Fruit fly (Drosophila melanogaster) ovary, adult (tissue): ENCODE measurements around the gene CG12069.

ENCODE experiments used
- CG17801 ChIP-seq: fragments of 200-800 bp; optimal IDR thresholded peaks from 2 replicates; lab custom pipeline; 2019; ENCODE audit warnings: missing biosample characterization, mild to moderate bottlenecking, missing genetic modification characterization, moderate library complexity; ENCODE audit not compliant: partially characterized antibody

The CG12069 gene

DNA sequence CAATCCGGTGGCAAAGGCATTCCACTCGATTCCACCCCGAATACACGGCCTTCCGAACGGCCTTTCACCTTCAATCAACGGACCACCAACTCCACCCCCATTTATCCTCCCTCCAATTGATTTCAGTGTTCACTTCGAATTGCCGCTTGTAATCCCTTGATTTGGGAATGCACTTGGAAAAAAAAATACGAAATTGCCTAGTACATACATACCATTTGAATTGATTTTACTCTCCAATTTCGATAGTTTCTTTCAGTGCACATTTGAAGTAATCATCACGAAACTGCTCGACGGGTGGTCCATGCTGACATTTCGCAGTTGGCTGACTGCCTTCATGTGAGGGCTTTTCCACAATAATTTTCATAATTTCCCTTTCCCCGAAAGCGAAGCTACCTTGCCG lies 3.9 kb upstream of the CG12069 start:
- no peak for TF ChIP-seq CG17801

DNA sequence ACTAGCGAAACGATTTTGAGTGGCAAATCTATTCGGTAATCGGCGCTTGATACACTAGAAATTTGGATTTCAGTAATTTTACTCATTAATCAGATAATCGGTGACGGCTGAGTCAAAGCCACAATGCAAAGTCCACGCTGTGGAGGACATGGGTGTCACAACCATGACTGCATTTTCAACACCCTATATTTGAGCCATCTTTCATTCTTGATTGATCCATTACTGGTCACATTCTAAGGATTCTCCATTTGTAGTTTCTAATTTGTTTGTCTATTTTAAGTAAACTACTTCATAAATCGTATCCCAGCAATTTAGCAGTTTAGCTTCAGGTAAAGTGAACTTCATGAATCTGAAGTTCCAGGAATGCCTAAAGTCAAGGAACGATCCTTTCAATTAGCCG lies 1.7 kb upstream of the CG12069 start, which contains the start of gene Pka-C2:
Gene Pka-C2 (minus strand): TSS at position 101 of the 400 bp plus-strand sequence.
- TF ChIP-seq CG17801 = no peak

DNA sequence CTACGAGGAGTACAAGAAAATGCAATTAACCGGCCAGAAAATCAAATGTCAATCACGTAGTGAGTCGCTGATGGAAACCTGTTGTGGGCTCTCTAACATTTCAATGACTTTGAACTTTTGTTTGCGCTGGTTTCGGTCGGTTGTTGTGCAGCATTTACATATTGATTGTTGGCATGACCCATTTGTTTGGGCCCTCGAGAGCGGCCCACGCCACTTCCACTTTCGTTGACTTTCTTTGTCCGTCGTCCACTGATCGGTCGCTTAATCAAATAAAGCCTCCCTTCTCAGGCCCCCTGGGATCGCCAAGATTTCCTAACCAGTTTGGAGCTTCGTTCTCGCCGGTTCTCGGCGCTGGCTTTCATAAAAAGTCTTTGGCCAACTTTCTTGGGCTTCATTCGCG lies 5.0 kb downstream of the CG12069 start, which contains the start of gene Spn100A:
Gene Spn100A (plus strand): TSS at position 392 of the 400 bp plus-strand sequence.
- no peak for TF ChIP-seq CG17801

DNA sequence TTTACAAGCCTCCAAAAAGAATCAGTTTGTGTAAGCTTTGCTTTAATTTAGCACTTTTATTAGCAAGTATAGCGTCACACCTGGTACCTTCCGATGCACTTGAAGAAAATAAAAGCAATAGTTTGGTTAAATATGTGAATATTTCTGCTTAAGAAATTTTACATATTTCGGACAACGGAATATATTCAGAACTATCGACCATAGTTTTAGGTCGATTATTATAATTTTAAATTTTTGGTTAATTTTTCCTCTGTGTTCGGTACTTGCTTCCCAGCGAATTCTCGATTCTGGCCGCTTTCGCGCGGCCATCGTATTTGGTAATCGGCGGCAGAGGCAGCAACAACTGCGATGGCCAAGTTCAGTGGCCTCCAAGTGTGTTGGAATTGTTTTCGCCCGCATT lies 5.6 kb downstream of the CG12069 start:
- no peak for TF ChIP-seq CG17801

DNA sequence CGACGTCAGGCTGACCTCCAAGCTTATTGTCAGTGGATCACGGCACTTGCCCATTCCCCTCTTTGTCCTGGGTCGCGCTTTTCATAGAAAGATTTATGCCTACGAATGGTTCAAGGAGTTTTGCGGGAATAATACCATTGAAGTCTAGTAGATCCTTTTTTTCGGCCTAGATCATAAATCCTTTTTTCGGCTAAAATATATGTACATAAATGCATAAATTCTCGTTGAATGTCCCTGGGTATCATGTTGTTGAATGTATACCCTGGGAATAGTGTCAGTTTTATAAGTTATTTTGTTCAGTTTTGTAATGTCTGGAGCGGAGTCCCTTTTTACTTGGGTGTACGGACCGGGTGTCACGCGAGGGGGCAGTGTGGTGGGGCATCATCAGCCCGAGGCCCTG lies 45.6 kb downstream of the CG12069 start, which contains the start of gene CG34433:
Gene CG34433 (plus strand): TSS at position 301 of the 400 bp plus-strand sequence.
- no peak for TF ChIP-seq CG17801

DNA sequence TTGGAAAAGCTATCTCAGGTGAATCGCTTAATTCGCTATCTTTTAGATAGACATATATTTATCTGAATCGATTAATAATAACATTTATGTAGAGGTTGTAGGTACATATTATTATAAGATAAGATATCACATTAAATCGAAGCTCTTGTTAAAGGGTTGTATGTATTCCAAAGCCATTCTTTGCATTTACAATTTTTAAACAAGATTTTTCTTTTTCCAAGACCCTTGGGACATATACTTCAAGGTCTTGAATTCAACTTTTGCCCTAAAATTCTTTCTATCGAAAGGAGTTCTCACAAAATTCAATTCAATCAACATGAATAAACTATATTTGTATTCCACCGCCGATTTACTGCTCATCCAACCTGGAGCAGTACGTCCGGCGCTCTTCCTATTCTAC lies 46.4 kb downstream of the CG12069 start, which contains the start of gene CG34432:
Gene CG34432 (plus strand): TSS at position 301 of the 400 bp plus-strand sequence.
- TF ChIP-seq CG17801 = no peak

DNA sequence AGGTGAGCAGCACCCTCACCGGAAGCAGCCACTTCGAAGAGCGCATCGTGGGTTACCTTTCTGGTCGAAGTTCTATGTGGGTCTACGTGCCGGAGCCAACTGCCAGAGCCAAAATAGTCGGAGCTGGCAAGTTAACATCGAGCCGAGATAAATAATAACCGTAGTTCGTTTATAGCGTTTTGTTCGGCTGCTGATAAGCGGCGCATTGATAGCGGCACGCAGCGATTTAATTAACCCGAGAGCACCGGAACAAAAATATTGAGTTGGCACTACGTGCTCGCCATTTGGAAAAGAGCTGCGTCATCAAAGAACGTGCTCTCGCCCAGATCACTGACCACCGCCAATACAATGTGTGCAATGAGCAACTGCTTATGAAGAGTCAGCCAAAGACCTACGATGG lies 46.8 kb downstream of the CG12069 start, which contains the start of gene PH4alphaPV:
Gene PH4alphaPV (minus strand): TSS at position 101 of the 400 bp plus-strand sequence.
- no peak for TF ChIP-seq CG17801

DNA sequence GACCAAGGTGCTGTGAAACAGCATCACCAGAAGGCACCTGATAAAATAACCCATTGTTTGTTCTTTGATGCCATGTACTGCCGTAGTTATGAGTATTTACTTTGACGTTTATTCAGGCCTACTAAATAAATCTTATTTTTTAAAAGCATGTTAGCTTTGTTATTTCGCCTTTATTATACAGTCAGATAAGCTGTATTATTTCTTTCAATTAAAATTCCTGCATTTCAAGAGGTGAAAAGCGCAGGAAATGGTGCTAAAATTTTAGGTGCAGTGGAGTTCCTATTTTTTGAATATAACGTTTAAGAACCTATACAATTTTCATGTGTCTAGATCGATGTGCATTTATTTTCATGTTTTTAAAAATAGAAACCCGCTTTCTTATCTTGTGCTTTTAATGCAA lies 49.5 kb downstream of the CG12069 start, which contains the start of gene CG31013:
Gene CG31013 (minus strand): TSS at position 101 of the 400 bp plus-strand sequence.
- TF ChIP-seq CG17801 = no peak
